Worm (Caenorhabditis elegans) whole organism, midembryonic: ENCODE measurements around the gene Y62H9A.13.

ENCODE experiments used
- T22C8.4 ChIP-seq: fragments of 200-800 bp; sonication (Bioruptor generic); IDR thresholded peaks from 2 replicates; pipeline ENCODE4 v1.3.6; 2022; ENCODE audit warnings: missing genetic modification characterization, missing compliant biosample characterization
- cog-1 ChIP-seq: sonication (generic microtip); optimal IDR thresholded peaks from 2 replicates; lab custom pipeline; 2016; ENCODE audit warnings: missing genetic modification characterization, missing compliant biosample characterization
- flt-1 ChIP-seq: fragments of 200-800 bp; sonication (Bioruptor generic); IDR thresholded peaks from 2 replicates; pipeline ENCODE4 v1.3.6; 2022; ENCODE audit warnings: missing genetic modification characterization, missing compliant biosample characterization
- med-1 ChIP-seq: sonication (generic microtip); optimal IDR thresholded peaks from 2 replicates; lab custom pipeline; 2017; ENCODE audit warnings: missing genetic modification characterization, mild to moderate bottlenecking, missing compliant biosample characterization, antibody characterized with exemption, missing genetic modification reagents; ENCODE audit not compliant: insufficient read depth
- ref-1 ChIP-seq: fragments of 200-800 bp; sonication (Bioruptor generic); conservative IDR thresholded peaks from 2 replicates; pipeline ENCODE4 v1.3.6; 2022; ENCODE audit warnings: missing genetic modification reagents, missing genetic modification characterization, missing compliant biosample characterization
- tab-1 ChIP-seq: fragments of 200-800 bp; sonication (Bioruptor generic); IDR thresholded peaks from 2 replicates; pipeline ENCODE4 v1.3.6; 2022; ENCODE audit warnings: missing genetic modification characterization, missing compliant biosample characterization
- ztf-23 ChIP-seq: fragments of 200-800 bp; sonication (Bioruptor generic); IDR thresholded peaks from 2 replicates; pipeline ENCODE4 v1.3.6; 2022; ENCODE audit warnings: missing genetic modification reagents, missing genetic modification characterization, missing compliant biosample characterization

DNA sequence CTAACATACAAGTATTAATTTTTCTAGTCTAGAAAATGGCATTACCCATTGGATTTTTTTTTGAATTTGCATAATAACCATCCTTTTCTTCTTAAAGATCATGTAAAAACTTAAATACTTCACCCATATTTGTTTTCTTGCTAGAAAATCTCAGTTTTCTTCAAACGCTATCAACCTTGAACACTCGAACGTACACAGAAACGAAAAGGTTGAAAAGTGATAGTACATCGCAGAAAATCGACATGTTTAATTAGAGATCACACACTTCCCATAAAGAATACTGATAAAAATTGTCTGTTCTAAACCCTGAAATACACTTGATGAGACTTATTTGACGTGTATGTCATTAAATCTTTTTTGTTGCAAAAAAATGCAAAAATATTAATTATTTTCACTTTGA, 10.8 kb downstream of the Y62H9A.13 start, which contains the start of gene F55G7.4:
- TF ChIP-seq flt-1 (GFP tag; lab: Robert Waterston, UW) (no peak), T22C8.4 (GFP tag; lab: Robert Waterston, UW) (no peak), tab-1 (GFP tag; lab: Robert Waterston, UW) (no peak), ztf-23 (GFP tag; lab: Robert Waterston, UW) (no peak), cog-1 (tag; lab: Kevin White, UChicago) (no peak), med-1 (GFP tag; lab: Kevin White, UChicago) (no peak), ref-1 (GFP tag; lab: Robert Waterston, UW) (no peak)
